Fruit fly (Drosophila melanogaster) whole organism, embryonic: ENCODE data around the gene CG6479.

Source experiments
- Abd-B ChIP-seq: fragments of 200-800 bp; sonication (Bioruptor generic); optimal IDR thresholded peaks from 2 replicates; lab custom pipeline; 2018; ENCODE audit warnings: missing biosample characterization, mild to moderate bottlenecking, missing genetic modification characterization, moderate library complexity
- Awh ChIP-seq: fragments of 200-800 bp; sonication (Bioruptor generic); IDR thresholded peaks from 2 replicates; pipeline ENCODE4, ENCODE4 v1.3.6; 2022; ENCODE audit warnings: missing biosample characterization, missing genetic modification characterization
- CG10267 ChIP-seq: fragments of 200-800 bp; sonication (Bioruptor generic); optimal IDR thresholded peaks from 2 replicates; lab custom pipeline; 2018; ENCODE audit warnings: missing biosample characterization, mild to moderate bottlenecking, missing genetic modification characterization, moderate library complexity
- CG11085 ChIP-seq: fragments of 200-800 bp; sonication (Bioruptor generic); IDR thresholded peaks from 2 replicates; pipeline ENCODE4 v1.3.6; 2022; ENCODE audit warnings: missing biosample characterization, missing genetic modification characterization
- CG12659 ChIP-seq: fragments of 200-800 bp; sonication (Bioruptor generic); optimal IDR thresholded peaks from 3 replicates; lab custom pipeline; 2017; ENCODE audit warnings: mild to moderate bottlenecking, missing biosample characterization, missing genetic modification reagents, missing genetic modification characterization
- CG13287 ChIP-seq: fragments of 200-800 bp; sonication (Bioruptor generic); IDR thresholded peaks from 2 replicates; pipeline ENCODE4 v1.3.6; 2022; ENCODE audit warnings: missing biosample characterization, missing genetic modification characterization; ENCODE audit not compliant: partially characterized antibody
- CG15601 ChIP-seq: fragments of 200-800 bp; sonication (Bioruptor generic); optimal IDR thresholded peaks from 3 replicates; lab custom pipeline; 2019; ENCODE audit warnings: missing biosample characterization, mild to moderate bottlenecking, missing genetic modification characterization, moderate library complexity
- CG2875 ChIP-seq: fragments of 200-800 bp; sonication (Bioruptor generic); optimal IDR thresholded peaks from 2 replicates; lab custom pipeline; 2017; ENCODE audit warnings: missing biosample characterization, mild to moderate bottlenecking, missing genetic modification characterization, missing genetic modification reagents
- CG31224 ChIP-seq: fragments of 200-800 bp; sonication (Bioruptor generic); IDR thresholded peaks from 2 replicates; pipeline ENCODE4 v1.3.6; 2022; ENCODE audit warnings: missing biosample characterization, missing genetic modification characterization
- CG33213 ChIP-seq: fragments of 200-800 bp; sonication (Bioruptor generic); optimal IDR thresholded peaks from 3 replicates; lab custom pipeline; 2016; ENCODE audit warnings: missing biosample characterization, missing genetic modification characterization
- CG4424 ChIP-seq: fragments of 200-800 bp; sonication (Bioruptor generic); optimal IDR thresholded peaks from 3 replicates; lab custom pipeline; 2016; ENCODE audit warnings: missing biosample characterization, missing genetic modification characterization
- CG7987 ChIP-seq: fragments of 200-800 bp; sonication (Bioruptor generic); optimal IDR thresholded peaks from 2 replicates; lab custom pipeline; 2018; ENCODE audit warnings: missing biosample characterization, mild to moderate bottlenecking, missing genetic modification characterization, moderate library complexity
- CG9215 ChIP-seq: fragments of 200-800 bp; sonication (Bioruptor generic); IDR thresholded peaks from 2 replicates; pipeline ENCODE4 v1.3.6; 2022; ENCODE audit warnings: missing biosample characterization, missing genetic modification characterization
- CG9797 ChIP-seq: fragments of 200-800 bp; sonication (Bioruptor generic); optimal IDR thresholded peaks from 3 replicates; lab custom pipeline; 2018; ENCODE audit warnings: missing biosample characterization, mild to moderate bottlenecking, missing genetic modification characterization
- CoRest ChIP-seq: fragments of 200-800 bp; sonication (Bioruptor generic); optimal IDR thresholded peaks from 3 replicates; lab custom pipeline; 2018; ENCODE audit warnings: missing biosample characterization, mild to moderate bottlenecking, missing genetic modification characterization, moderate library complexity
- Dll ChIP-seq: fragments of 200-800 bp; sonication (Bioruptor generic); IDR thresholded peaks from 4 replicates; pipeline ENCODE4 v1.3.6; 2022; ENCODE audit warnings: missing biosample characterization, missing genetic modification characterization; ENCODE audit not compliant: partially characterized antibody
- Dp ChIP-seq: fragments of 200-800 bp; sonication (Bioruptor generic); optimal IDR thresholded peaks from 2 replicates; lab custom pipeline; 2018; ENCODE audit warnings: missing biosample characterization, mild to moderate bottlenecking, missing genetic modification characterization, moderate library complexity
- Ets97D ChIP-seq: fragments of 200-800 bp; sonication (Bioruptor generic); optimal IDR thresholded peaks from 3 replicates; lab custom pipeline; 2016; ENCODE audit warnings: missing biosample characterization, missing genetic modification characterization
- Hand ChIP-seq: fragments of 200-800 bp; sonication (Bioruptor generic); optimal IDR thresholded peaks from 2 replicates; lab custom pipeline; 2017; ENCODE audit warnings: mild to moderate bottlenecking, missing biosample characterization, missing genetic modification reagents, missing genetic modification characterization
- HmgD ChIP-seq: fragments of 200-800 bp; sonication (Bioruptor generic); optimal IDR thresholded peaks from 3 replicates; lab custom pipeline; 2016; ENCODE audit warnings: missing biosample characterization, missing genetic modification characterization
- HmgZ ChIP-seq: fragments of 200-800 bp; sonication (Bioruptor generic); optimal IDR thresholded peaks from 2 replicates; lab custom pipeline; 2018; ENCODE audit warnings: missing biosample characterization, mild to moderate bottlenecking, missing genetic modification characterization
- Hsf ChIP-seq: fragments of 200-800 bp; sonication (Bioruptor generic); optimal IDR thresholded peaks from 3 replicates; lab custom pipeline; 2016; ENCODE audit warnings: missing biosample characterization, missing genetic modification characterization
- MBD-R2 ChIP-seq: fragments of 200-800 bp; sonication (Bioruptor generic); IDR thresholded peaks from 2 replicates; pipeline ENCODE4 v1.3.6; 2022; ENCODE audit warnings: missing biosample characterization, missing genetic modification characterization
- Nf-YB ChIP-seq: fragments of 200-800 bp; sonication (Bioruptor generic); optimal IDR thresholded peaks from 3 replicates; lab custom pipeline; 2019; ENCODE audit warnings: missing biosample characterization, mild to moderate bottlenecking, missing genetic modification characterization, moderate library complexity
- Opbp ChIP-seq: fragments of 200-800 bp; sonication (Bioruptor generic); IDR thresholded peaks from 3 replicates; pipeline ENCODE4 v1.3.6; 2022; ENCODE audit warnings: missing biosample characterization, missing genetic modification characterization; ENCODE audit not compliant: partially characterized antibody
- Ptx1 ChIP-seq: fragments of 200-800 bp; sonication (Bioruptor generic); IDR thresholded peaks from 2 replicates; pipeline ENCODE4 v1.3.6; 2022; ENCODE audit warnings: missing biosample characterization, missing genetic modification characterization
- Rfx ChIP-seq: fragments of 200-800 bp; sonication (Bioruptor generic); IDR thresholded peaks from 2 replicates; pipeline ENCODE4 v1.3.6; 2022; ENCODE audit warnings: missing biosample characterization, missing genetic modification characterization
- Sin3A ChIP-seq: fragments of >200 bp; optimal IDR thresholded peaks from 2 replicates; lab custom pipeline; 2018
- Usf ChIP-seq: fragments of 200-800 bp; sonication (Bioruptor generic); optimal IDR thresholded peaks from 2 replicates; lab custom pipeline; 2017; ENCODE audit warnings: missing genotype, missing biosample characterization, missing genetic modification characterization
- ab ChIP-seq: fragments of 200-800 bp; sonication (Bioruptor generic); optimal IDR thresholded peaks from 2 replicates; lab custom pipeline; 2016; ENCODE audit warnings: missing biosample characterization, missing genetic modification characterization
- amos ChIP-seq: fragments of 200-800 bp; sonication (Bioruptor generic); IDR thresholded peaks from 2 replicates; pipeline ENCODE4 v1.3.6; 2022; ENCODE audit warnings: missing biosample characterization, missing genetic modification characterization; ENCODE audit not compliant: partially characterized antibody
- bcd ChIP-seq: fragments of 200-800 bp; sonication (Bioruptor generic); optimal IDR thresholded peaks from 2 replicates; lab custom pipeline; 2017; ENCODE audit warnings: missing biosample characterization, mild to moderate bottlenecking, missing genetic modification characterization
- cad ChIP-seq: fragments of >200 bp; optimal IDR thresholded peaks from 2 replicates; lab custom pipeline; 2017; ENCODE audit warnings: missing biosample characterization, missing genetic modification characterization
- chinmo ChIP-seq: fragments of 200-800 bp; sonication (Bioruptor generic); IDR thresholded peaks from 4 replicates; pipeline ENCODE4 v1.3.6; 2022; ENCODE audit warnings: missing biosample characterization, missing genetic modification characterization; ENCODE audit not compliant: partially characterized antibody
- crp ChIP-seq, 2 experiments: fragments of 200-800 bp; sonication (Bioruptor generic); optimal IDR thresholded peaks; 2 replicates in 1 of 2; 3 replicates in 1 of 2; lab custom pipeline; 2017; ENCODE audit warnings: missing biosample characterization in 2 of 2, missing genetic modification characterization in 2 of 2, mild to moderate bottlenecking in 1 of 2, moderate library complexity in 1 of 2
- cwo ChIP-seq: fragments of 200-800 bp; sonication (Bioruptor generic); optimal IDR thresholded peaks from 3 replicates; lab custom pipeline; 2017; ENCODE audit warnings: missing biosample characterization, missing genetic modification characterization, mild to moderate bottlenecking, moderate library complexity, missing genetic modification reagents
- exex ChIP-seq: fragments of 200-800 bp; sonication (Bioruptor generic); optimal IDR thresholded peaks from 4 replicates; lab custom pipeline; 2018; ENCODE audit warnings: missing biosample characterization, mild to moderate bottlenecking, missing genetic modification characterization, moderate library complexity
- grau ChIP-seq: fragments of 200-800 bp; optimal IDR thresholded peaks from 3 replicates; lab custom pipeline; 2019; ENCODE audit warnings: missing biosample characterization, mild to moderate bottlenecking, missing genetic modification characterization, moderate library complexity
- insv ChIP-seq, 2 experiments: fragments of 200-800 bp; sonication (Bioruptor generic); optimal IDR thresholded peaks; 3 replicates each; lab custom pipeline; 2016 to 2018; ENCODE audit warnings: missing biosample characterization in 2 of 2, missing genetic modification characterization in 2 of 2
- lov ChIP-seq, 2 experiments: fragments of 200-800 bp in 1 of 2; fragments of >200 bp in 1 of 2; sonication (Bioruptor generic) in 1 of 2; IDR thresholded peaks in 1 of 2; optimal IDR thresholded peaks in 1 of 2; 2 replicates in 1 of 2; 3 replicates in 1 of 2; pipeline versions ENCODE4 v1.3.6 to Lab custom; 2017 to 2022; ENCODE audit warnings: missing biosample characterization in 1 of 2, missing genetic modification characterization in 1 of 2
- odd ChIP-seq: fragments of 200-800 bp; sonication (Bioruptor generic); optimal IDR thresholded peaks from 2 replicates; lab custom pipeline; 2017; ENCODE audit warnings: missing biosample characterization, mild to moderate bottlenecking, missing genetic modification characterization
- pan ChIP-seq, 4 experiments: fragments of >200 bp in 3 of 4; fragments of 200-800 bp in 1 of 4; sonication (Bioruptor generic) in 1 of 4; optimal IDR thresholded peaks in 3 of 4; IDR thresholded peaks in 1 of 4; 2 replicates each; pipeline versions ENCODE4 v1.3.6 to Lab custom; 2017 to 2022; ENCODE audit warnings: missing biosample characterization in 2 of 4, missing genetic modification characterization in 2 of 4, mixed read lengths in 1 of 4
- sens ChIP-seq: fragments of 200-800 bp; sonication (Bioruptor generic); peaks from one replicate; lab custom pipeline; 2016; ENCODE audit warnings: missing biosample characterization, missing genetic modification characterization
- sens-2 ChIP-seq: fragments of 200-800 bp; sonication (Bioruptor generic); IDR thresholded peaks from 2 replicates; pipeline ENCODE4 v1.3.6; 2022; ENCODE audit warnings: missing biosample characterization, missing genetic modification characterization
- shn ChIP-seq: fragments of 200-800 bp; sonication (Bioruptor generic); optimal IDR thresholded peaks from 3 replicates; lab custom pipeline; 2016; ENCODE audit warnings: missing biosample characterization, missing genetic modification characterization
- slbo ChIP-seq: fragments of 200-800 bp; sonication (Bioruptor generic); IDR thresholded peaks from 2 replicates; pipeline ENCODE4 v1.3.6; 2022; ENCODE audit warnings: missing biosample characterization, missing genetic modification characterization
- vfl ChIP-seq: fragments of 200-800 bp; sonication (Bioruptor generic); optimal IDR thresholded peaks from 2 replicates; lab custom pipeline; 2016; ENCODE audit warnings: missing biosample characterization, missing genetic modification characterization
- vvl ChIP-seq: fragments of 200-800 bp; sonication (Bioruptor generic); IDR thresholded peaks from 2 replicates; pipeline ENCODE4 v1.3.6; 2022; ENCODE audit warnings: missing biosample characterization, missing genetic modification characterization
- zen ChIP-seq: fragments of 200-800 bp; sonication (Bioruptor generic); optimal IDR thresholded peaks from 3 replicates; lab custom pipeline; 2018; ENCODE audit warnings: missing biosample characterization, mild to moderate bottlenecking, missing genetic modification characterization, moderate library complexity

CG6479 gene

dm6 chr3L:17352812-17353211 is 13.8 kb upstream of the CG6479 start (continued):
- TF ChIP-seq Ptx1 (GFP tag; lab: Robert Waterston, UW) (no peak), Abd-B (GFP tag; lab: Kevin White, UChicago) (peak; percentile 57), HmgD (GFP tag; lab: Kevin White, UChicago) (peak; percentile 63), CG9797 (GFP tag; lab: Kevin White, UChicago) (peak; percentile 42), CG15601 (tag; lab: Kevin White, UChicago) (peak; percentile 52), grau (tag; lab: Kevin White, UChicago) (peak; percentile 8), vfl (GFP tag; lab: Kevin White, UChicago) (no peak), vvl (GFP tag; lab: Robert Waterston, UW) (peak; percentile 60), Usf (GFP tag; lab: Kevin White, UChicago) (peak; percentile 19), odd (GFP tag; lab: Kevin White, UChicago) (no peak), Dll (GFP tag; lab: Robert Waterston, UW) (peak; percentile 36; the same call in 1 of the 4 replicates), amos (GFP tag; lab: Robert Waterston, UW) (peak; percentile 47), CoRest (peak; percentile 37), zen (tag; lab: Kevin White, UChicago) (peak; percentile 61), slbo (GFP tag; lab: Robert Waterston, UW) (peak; percentile 34; the same call in 1 of the 2 replicates), sens (GFP tag; lab: Kevin White, UChicago) (peak; percentile 35), CG31224 (no peak), cwo (GFP tag; lab: Kevin White, UChicago) (no peak), Sin3A (lab: Kevin White, UChicago) (peak; percentile 49), Hsf (GFP tag; lab: Kevin White, UChicago) (peak; percentile 15), CG9215 (GFP tag; lab: Robert Waterston, UW) (peak; percentile 99), cad (no peak), Opbp (GFP tag; lab: Robert Waterston, UW) (peak; percentile 25; the same call in 2 of the 3 replicates), Nf-YB (no peak), Ets97D (GFP tag; lab: Kevin White, UChicago) (peak; percentile 50), crp (GFP tag; optimal IDR thresholded peaks at IDR 0.05; lab: Kevin White, UChicago) (peak; percentile 89 to 97), CG13287 (GFP tag; lab: Robert Waterston, UW) (peak; percentile 66), Dp (GFP tag; lab: Kevin White, UChicago) (peak; percentile 56), pan (optimal IDR thresholded peaks at IDR 0.05; lab: Kevin White, UChicago) (no peak), pan (GFP tag; optimal IDR thresholded peaks at IDR 0.05 in 1 of 2, IDR thresholded peaks at IDR 0.05 in 1 of 2) (no peak), Hand (GFP tag; lab: Kevin White, UChicago) (no peak), insv (GFP tag; optimal IDR thresholded peaks at IDR 0.05; lab: Kevin White, UChicago) (peak in 1 of 2 experiments; percentile 26), ab (GFP tag; lab: Kevin White, UChicago) (peak; percentile 50), CG12659 (GFP tag; lab: Kevin White, UChicago) (peak; percentile 12), CG4424 (GFP tag; lab: Kevin White, UChicago) (no peak), exex (tag; lab: Kevin White, UChicago) (peak; percentile 32), CG11085 (GFP tag; lab: Robert Waterston, UW) (no peak), MBD-R2 (GFP tag; lab: Robert Waterston, UW) (peak; percentile 95), lov (optimal IDR thresholded peaks at IDR 0.05; lab: Kevin White, UChicago) (no peak), lov (GFP tag; IDR thresholded peaks at IDR 0.05; lab: Robert Waterston, UW) (0 out of 3 replicates have a peak, but pooled peaks have one; percentile 5), sens-2 (GFP tag; lab: Robert Waterston, UW) (no peak), bcd (GFP tag; lab: Kevin White, UChicago) (peak; percentile 16), Awh (GFP tag; lab: Robert Waterston, UW) (no peak), HmgZ (tag; lab: Kevin White, UChicago) (peak; percentile 76), shn (GFP tag; lab: Kevin White, UChicago) (no peak), Rfx (GFP tag; lab: Robert Waterston, UW) (peak; percentile 38), chinmo (GFP tag; lab: Robert Waterston, UW) (0 out of 4 replicates have a peak, but pooled peaks have one; percentile 28), CG2875 (GFP tag; lab: Kevin White, UChicago) (no peak), CG33213 (GFP tag; lab: Kevin White, UChicago) (peak; percentile 41), CG10267 (tag; lab: Kevin White, UChicago) (peak; percentile 36), CG7987 (peak; percentile 5)
